Worm (Caenorhabditis elegans) whole organism, L4 larva: ENCODE data around the gene Y43F8B.3.

Experiments
- F10B5.3 ChIP-seq: sonication (generic microtip); optimal IDR thresholded peaks from 2 replicates; lab custom pipeline; 2016; ENCODE audit warnings: mild to moderate bottlenecking, missing genetic modification characterization, missing compliant biosample characterization
- F44E2.7 ChIP-seq: fragments of 200-800 bp; sonication (Bioruptor generic); IDR thresholded peaks from 2 replicates; pipeline ENCODE4 v2.1.2; 2022; ENCODE audit warnings: missing genetic modification characterization, missing compliant biosample characterization
- R02D3.7 ChIP-seq: fragments of 150-350 bp; sonication (generic microtip); optimal IDR thresholded peaks from 3 replicates; lab custom pipeline; 2014; ENCODE audit warnings: missing biosample characterization, missing genetic modification characterization
- Y5F2A.4 ChIP-seq: fragments of 200-800 bp; sonication (Bioruptor generic); optimal IDR thresholded peaks from 2 replicates; lab custom pipeline; 2018; ENCODE audit warnings: mild to moderate bottlenecking, missing genetic modification characterization, missing compliant biosample characterization
- ceh-20 ChIP-seq: fragments of 200-800 bp; sonication (Bioruptor generic); IDR thresholded peaks from 2 replicates; pipeline ENCODE4 v1.3.6; 2022; ENCODE audit warnings: missing genetic modification reagents, missing genetic modification characterization, missing compliant biosample characterization
- egl-27 ChIP-seq: sonication (generic microtip); optimal IDR thresholded peaks from 3 replicates; lab custom pipeline; 2017; ENCODE audit warnings: missing biosample characterization, missing genetic modification reagents, missing genetic modification characterization
- nhr-77 ChIP-seq: fragments of 150-350 bp; optimal IDR thresholded peaks from 2 replicates; lab custom pipeline; 2014; ENCODE audit warnings: missing biosample characterization, missing genetic modification characterization
- pha-4 ChIP-seq, 2 experiments: fragments of 150-350 bp in 1 of 2; fragments of 200-800 bp in 1 of 2; sonication (Bioruptor generic) in 1 of 2; IDR thresholded peaks in 1 of 2; optimal IDR thresholded peaks in 1 of 2; 2 replicates each; pipeline versions ENCODE4 v1.3.6 to Lab custom; 2014 to 2022; ENCODE audit warnings: missing genetic modification characterization in 2 of 2, missing genetic modification reagents in 2 of 2, missing biosample characterization in 1 of 2, missing compliant biosample characterization in 1 of 2
- unc-62 ChIP-seq, 3 experiments: fragments of 150-350 bp in 1 of 3; sonication (generic microtip); optimal IDR thresholded peaks in 2 of 3; peaks in 1 of 3; 1 replicate in 1 of 3; 2 replicates in 2 of 3; lab custom pipeline; 2014 to 2017; ENCODE audit warnings: missing biosample characterization in 3 of 3, missing genetic modification characterization in 3 of 3, missing genetic modification reagents in 3 of 3, missing genotype in 1 of 3
- vab-7 ChIP-seq: fragments of 200-800 bp; sonication (Bioruptor generic); IDR thresholded peaks from 2 replicates; pipeline ENCODE4 v1.3.6; 2022; ENCODE audit warnings: missing genetic modification reagents, missing genetic modification characterization, missing compliant biosample characterization
- zag-1 ChIP-seq: fragments of 150-350 bp; optimal IDR thresholded peaks from 2 replicates; lab custom pipeline; 2014; ENCODE audit warnings: missing biosample characterization, missing genetic modification characterization
- zip-2 ChIP-seq: fragments of 150-350 bp; optimal IDR thresholded peaks from 2 replicates; lab custom pipeline; 2014; ENCODE audit warnings: missing biosample characterization, missing genetic modification characterization

- TF ChIP-seq zag-1 (tag; lab: Kevin White, UChicago) (no peak), nhr-77 (no peak), vab-7 (GFP tag; lab: Robert Waterston, UW) (no peak), Y5F2A.4 (GFP tag; lab: Kevin White, UChicago) (no peak), F44E2.7 (GFP tag; lab: Robert Waterston, UW) (no peak), egl-27 (no peak), pha-4 (GFP tag; IDR thresholded peaks at IDR 0.05; lab: Robert Waterston, UW) (no peak), pha-4 (tag; optimal IDR thresholded peaks at IDR 0.05; lab: Kevin White, UChicago) (no peak), R02D3.7 (tag; lab: Kevin White, UChicago) (no peak), F10B5.3 (tag; lab: Kevin White, UChicago) (no peak), ceh-20 (GFP tag; lab: Robert Waterston, UW) (no peak), unc-62 (GFP tag; optimal IDR thresholded peaks at IDR 0.05 in 1 of 2; lab: Kevin White, UChicago) (no peak), unc-62 (tag; optimal IDR thresholded peaks at IDR 0.05; lab: Kevin White, UChicago) (no peak), zip-2 (tag; lab: Kevin White, UChicago) (no peak)
These were observed 47.3 kb upstream of the Y43F8B.3 start, which contains the start of the genes Y43F8B.13 and Y43F8B.14 for ce11 chrV:19455650-19456049.
